Worm (Caenorhabditis elegans): Measurements from ENCODE around the gene ZK105.13.

The ZK105.13 gene

DNA sequence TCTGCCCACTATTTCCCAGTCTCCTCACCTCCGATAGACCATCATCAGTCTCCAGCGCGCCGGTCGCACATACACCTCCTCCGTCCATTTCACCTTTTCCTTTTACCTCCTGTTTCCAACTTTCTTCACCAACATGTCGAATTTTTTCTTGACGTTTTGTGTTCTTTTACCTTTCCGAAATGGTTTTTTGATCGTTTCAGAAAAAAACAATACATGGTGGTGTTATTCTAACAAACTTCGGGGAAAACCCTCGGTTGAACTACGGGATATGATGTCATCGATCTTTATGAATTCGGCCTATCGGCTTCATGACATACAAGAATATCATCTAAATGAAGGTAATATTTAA, 15.7 kb upstream of the ZK105.13 start, which contains the start of gene Y97E10C.1:
TSS of gene Y97E10C.1 (plus strand) at position 201 of the 349 bp plus-strand sequence.
- no peak for TF ChIP-seq C34F6.9 (tag; optimal IDR thresholded peaks at IDR 0.05)
- TF ChIP-seq ztf-4 (tag; optimal IDR thresholded peaks at IDR 0.05) = no peak
- no peak for TF ChIP-seq alr-1 (tag; optimal IDR thresholded peaks at IDR 0.05)
- no peak for TF ChIP-seq unc-39 (tag; optimal IDR thresholded peaks at IDR 0.05)
- no peak for TF ChIP-seq ZK546.5 (tag; optimal IDR thresholded peaks at IDR 0.05)

DNA sequence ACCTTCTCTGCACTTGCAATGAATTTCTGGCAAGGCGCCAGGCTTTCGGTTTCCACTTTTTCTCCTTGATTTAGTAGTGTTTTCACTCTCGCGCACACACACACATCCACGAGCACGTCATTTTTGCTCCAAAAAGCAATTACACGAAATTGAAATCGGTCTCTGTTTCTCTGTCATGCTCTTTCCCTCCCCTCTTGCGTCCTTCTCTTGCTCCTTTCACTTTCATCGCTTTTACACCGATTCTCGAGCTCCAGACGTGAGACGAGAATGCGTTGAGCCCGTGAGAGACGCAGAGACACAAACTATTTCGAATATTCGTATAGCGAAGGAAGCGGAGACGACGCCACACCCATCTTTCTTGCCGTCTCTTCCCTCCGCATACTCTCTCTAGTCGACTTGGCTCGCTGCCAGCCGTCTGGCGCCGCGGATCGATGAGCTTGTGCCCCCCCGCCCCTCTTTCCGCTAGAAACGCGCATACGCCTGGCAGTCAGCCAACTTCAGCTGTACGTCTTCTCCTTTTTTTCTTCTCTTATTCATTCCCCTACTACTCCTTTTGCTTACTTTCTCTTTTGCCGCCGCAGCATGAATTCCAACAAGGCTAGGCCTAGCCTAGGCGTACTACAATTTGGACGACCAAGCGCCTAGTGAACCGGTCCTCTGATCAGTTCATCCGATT, 15.2 kb upstream of the ZK105.13 start:
- TF ChIP-seq alr-1 (tag; optimal IDR thresholded peaks at IDR 0.05) = no peak
- no peak for TF ChIP-seq lin-39 (tag; optimal IDR thresholded peaks at IDR 0.05)
- TF ChIP-seq ztf-1 (GFP tag; conservative IDR thresholded peaks at IDR 0.05) = no peak
- TF ChIP-seq R02D3.7 (tag; optimal IDR thresholded peaks at IDR 0.05) = no peak
- no peak for TF ChIP-seq mbf-1 (tag; optimal IDR thresholded peaks at IDR 0.05)
- TF ChIP-seq zag-1 (tag; optimal IDR thresholded peaks at IDR 0.05) = peak; percentile 93
- peak; percentile 94 for TF ChIP-seq F13H6.1 (tag; optimal IDR thresholded peaks at IDR 0.05)
- TF ChIP-seq skn-1 (tag; optimal IDR thresholded peaks at IDR 0.05) = no peak
- TF ChIP-seq C34F6.9 (tag; optimal IDR thresholded peaks at IDR 0.05) = peak; percentile 94
- no peak for TF ChIP-seq nhr-77 (tag; optimal IDR thresholded peaks at IDR 0.05)
- TF ChIP-seq lin-11 (tag; optimal IDR thresholded peaks at IDR 0.05) = peak; percentile 41
- TF ChIP-seq mdl-1 (tag; optimal IDR thresholded peaks at IDR 0.05) = peak; percentile 68
- TF ChIP-seq gmeb-1 (tag; optimal IDR thresholded peaks at IDR 0.05) = no peak
- TF ChIP-seq snpc-4 (tag; optimal IDR thresholded peaks at IDR 0.05) = no peak
- no peak for TF ChIP-seq nhr-23 (tag; optimal IDR thresholded peaks at IDR 0.05)
- TF ChIP-seq elt-1 (tag; optimal IDR thresholded peaks at IDR 0.05) = no peak
- peak; percentile 78 for TF ChIP-seq crh-2 (tag; optimal IDR thresholded peaks at IDR 0.05)
- TF ChIP-seq sma-3 (GFP tag; optimal IDR thresholded peaks at IDR 0.05) = no peak
- no peak for TF ChIP-seq nhr-12 (tag; optimal IDR thresholded peaks at IDR 0.05)
- peak; percentile 44 for TF ChIP-seq nhr-21 (tag; optimal IDR thresholded peaks at IDR 0.05)
- TF ChIP-seq elt-3 (tag; optimal IDR thresholded peaks at IDR 0.05) = no peak
- no peak for TF ChIP-seq ceh-16 (tag; optimal IDR thresholded peaks at IDR 0.05)
- no peak for TF ChIP-seq unc-62 (GFP tag; optimal IDR thresholded peaks at IDR 0.05)
- TF ChIP-seq nhr-10 (tag; optimal IDR thresholded peaks at IDR 0.05) = no peak
- no peak for TF ChIP-seq peb-1 (tag; optimal IDR thresholded peaks at IDR 0.05)
- TF ChIP-seq ceh-82 (tag; optimal IDR thresholded peaks at IDR 0.05) = no peak
- TF ChIP-seq egl-27 (tag; optimal IDR thresholded peaks at IDR 0.05) = peak; percentile 42
- peak; percentile 77 for TF ChIP-seq mab-5 (tag; optimal IDR thresholded peaks at IDR 0.05)
- no peak for TF ChIP-seq dmd-4 (tag; optimal IDR thresholded peaks at IDR 0.05)
- TF ChIP-seq ama-1 (optimal IDR thresholded peaks at IDR 0.05) = no peak
- TF ChIP-seq nhr-129 (tag; optimal IDR thresholded peaks at IDR 0.05) = peak; percentile 91
- peak; percentile 89 for TF ChIP-seq sma-9 (GFP tag; optimal IDR thresholded peaks at IDR 0.05)
- TF ChIP-seq sma-9 (tag; optimal IDR thresholded peaks at IDR 0.05) = no peak
- TF ChIP-seq ztf-4 (tag; optimal IDR thresholded peaks at IDR 0.05) = peak; percentile 67
- TF ChIP-seq ZK546.5 (tag; optimal IDR thresholded peaks at IDR 0.05) = peak; percentile 8
- no peak for TF ChIP-seq nhr-6 (tag; optimal IDR thresholded peaks at IDR 0.05)
- peak; percentile 50 for TF ChIP-seq sem-4 (tag; optimal IDR thresholded peaks at IDR 0.05)
- TF ChIP-seq lin-13 (GFP tag; optimal IDR thresholded peaks at IDR 0.05) = peak; percentile 71
- TF ChIP-seq fos-1 (tag; optimal IDR thresholded peaks at IDR 0.05) = no peak
- TF ChIP-seq Y55F3AM.14 (GFP tag; optimal IDR thresholded peaks at IDR 0.05) = peak; percentile 88
- TF ChIP-seq nhr-25 (tag; optimal IDR thresholded peaks at IDR 0.05) = peak; percentile 52
- peak; percentile 88 for TF ChIP-seq unc-55 (GFP tag; optimal IDR thresholded peaks at IDR 0.05)
- peak; percentile 51 to 75 for TF ChIP-seq lsy-2 (tag; optimal IDR thresholded peaks at IDR 0.05)
- TF ChIP-seq blmp-1 (tag; optimal IDR thresholded peaks at IDR 0.05; ENCODE audit: insufficient read depth) = peak; percentile 85
- TF ChIP-seq ztf-11 (tag; optimal IDR thresholded peaks at IDR 0.05) = no peak
